Fruit fly (Drosophila melanogaster) whole organism, embryonic: ENCODE measurements around the gene p24-1.
A peak's percentile ranks its signal among the peaks of the same experiment; 100 is the strongest.

Experiments
- BtbVII ChIP-seq: fragments of 200-800 bp; sonication (Bioruptor generic); optimal IDR thresholded peaks from 3 replicates; lab custom pipeline; 2017; ENCODE audit warnings: missing biosample characterization, mild to moderate bottlenecking, missing genetic modification characterization
- CG13424 ChIP-seq: fragments of 200-800 bp; sonication (Bioruptor generic); optimal IDR thresholded peaks from 2 replicates; lab custom pipeline; 2019; ENCODE audit warnings: missing biosample characterization, mild to moderate bottlenecking, missing genetic modification characterization, moderate library complexity
- CG14860 ChIP-seq: fragments of 200-800 bp; sonication (Bioruptor generic); IDR thresholded peaks from 3 replicates; pipeline ENCODE4 v1.3.6; 2022; ENCODE audit warnings: missing biosample characterization, missing genetic modification characterization; ENCODE audit not compliant: partially characterized antibody
- CG15011 ChIP-seq: fragments of 200-800 bp; sonication (Bioruptor generic); optimal IDR thresholded peaks from 3 replicates; lab custom pipeline; 2018; ENCODE audit warnings: missing biosample characterization, mild to moderate bottlenecking, missing genetic modification characterization
- CG15073 ChIP-seq: fragments of 200-800 bp; sonication (Bioruptor generic); optimal IDR thresholded peaks from 2 replicates; lab custom pipeline; 2016; ENCODE audit warnings: missing biosample characterization, missing genetic modification characterization
- CG15479 ChIP-seq: fragments of 200-800 bp; sonication (Bioruptor generic); optimal IDR thresholded peaks from 3 replicates; lab custom pipeline; 2019; ENCODE audit warnings: missing biosample characterization, mild to moderate bottlenecking, missing genetic modification characterization, moderate library complexity
- CG1832 ChIP-seq: fragments of 200-800 bp; sonication (Bioruptor generic); optimal IDR thresholded peaks from 2 replicates; lab custom pipeline; 2017; ENCODE audit warnings: missing biosample characterization, mild to moderate bottlenecking, missing genetic modification characterization, inconsistent platforms
- CG2116 ChIP-seq: fragments of 200-800 bp; sonication (Bioruptor generic); optimal IDR thresholded peaks from 3 replicates; lab custom pipeline; 2018; ENCODE audit warnings: missing biosample characterization, mild to moderate bottlenecking, missing genetic modification characterization
- CG2889 ChIP-seq: fragments of 200-800 bp; sonication (Bioruptor generic); IDR thresholded peaks from 3 replicates; pipeline ENCODE4 v1.3.6; 2022; ENCODE audit warnings: missing biosample characterization, missing genetic modification characterization
- CG30431 ChIP-seq: fragments of 200-800 bp; sonication (Bioruptor generic); optimal IDR thresholded peaks from 2 replicates; lab custom pipeline; 2017; ENCODE audit warnings: missing biosample characterization, missing genetic modification characterization
- CG3163 ChIP-seq: fragments of 200-800 bp; sonication (Bioruptor generic); optimal IDR thresholded peaks from 3 replicates; lab custom pipeline; 2016; ENCODE audit warnings: missing biosample characterization, missing genetic modification characterization
- CG33213 ChIP-seq: fragments of 200-800 bp; sonication (Bioruptor generic); optimal IDR thresholded peaks from 3 replicates; lab custom pipeline; 2016; ENCODE audit warnings: missing biosample characterization, missing genetic modification characterization
- CG3407 ChIP-seq: fragments of 200-800 bp; sonication (Bioruptor generic); optimal IDR thresholded peaks from 2 replicates; lab custom pipeline; 2018; ENCODE audit warnings: missing biosample characterization, mild to moderate bottlenecking, missing genetic modification characterization
- CG4282 ChIP-seq: fragments of 200-800 bp; sonication (Bioruptor generic); optimal IDR thresholded peaks from 2 replicates; lab custom pipeline; 2016; ENCODE audit warnings: missing biosample characterization, missing genetic modification characterization
- CG4328 ChIP-seq: fragments of 200-800 bp; sonication (Bioruptor generic); optimal IDR thresholded peaks from 3 replicates; lab custom pipeline; 2017; ENCODE audit warnings: missing biosample characterization, missing genetic modification reagents, missing genetic modification characterization
- CG43689 ChIP-seq: fragments of 200-800 bp; sonication (Bioruptor generic); IDR thresholded peaks from 2 replicates; pipeline ENCODE4 v1.3.6; 2022; ENCODE audit warnings: missing biosample characterization, missing genetic modification characterization
- CG4424 ChIP-seq: fragments of 200-800 bp; sonication (Bioruptor generic); optimal IDR thresholded peaks from 3 replicates; lab custom pipeline; 2016; ENCODE audit warnings: missing biosample characterization, missing genetic modification characterization
- CG9215 ChIP-seq: fragments of 200-800 bp; sonication (Bioruptor generic); IDR thresholded peaks from 2 replicates; pipeline ENCODE4 v1.3.6; 2022; ENCODE audit warnings: missing biosample characterization, missing genetic modification characterization
- CG9609 ChIP-seq: fragments of 200-800 bp; sonication (Bioruptor generic); optimal IDR thresholded peaks from 3 replicates; lab custom pipeline; 2016; ENCODE audit warnings: missing biosample characterization, missing genetic modification characterization
- CTCF ChIP-seq: fragments of 200-800 bp; sonication (Bioruptor generic); optimal IDR thresholded peaks from 2 replicates; lab custom pipeline; 2017; ENCODE audit warnings: missing biosample characterization, mild to moderate bottlenecking, missing genetic modification characterization, moderate library complexity
- Camta ChIP-seq: fragments of 200-800 bp; sonication (Bioruptor generic); optimal IDR thresholded peaks from 2 replicates; lab custom pipeline; 2016; ENCODE audit warnings: missing biosample characterization, missing genetic modification characterization
- D ChIP-seq, 2 experiments: fragments of 200-800 bp in 1 of 2; fragments of >200 bp in 1 of 2; sonication (Bioruptor generic) in 1 of 2; optimal IDR thresholded peaks; 2 replicates in 1 of 2; 3 replicates in 1 of 2; lab custom pipeline; 2017; ENCODE audit warnings: mild to moderate bottlenecking in 1 of 2, missing biosample characterization in 1 of 2, missing genetic modification characterization in 1 of 2, missing genetic modification reagents in 1 of 2
- D19A ChIP-seq: fragments of 200-800 bp; optimal IDR thresholded peaks from 3 replicates; lab custom pipeline; 2019; ENCODE audit warnings: missing biosample characterization, mild to moderate bottlenecking, missing genetic modification characterization, moderate library complexity
- Dad ChIP-seq: fragments of 200-800 bp; sonication (Bioruptor generic); optimal IDR thresholded peaks from 3 replicates; lab custom pipeline; 2016; ENCODE audit warnings: missing biosample characterization, missing genetic modification characterization
- Dref ChIP-seq: fragments of 200-800 bp; sonication (Bioruptor generic); IDR thresholded peaks from 2 replicates; pipeline ENCODE4 v1.3.6; 2022; ENCODE audit warnings: missing biosample characterization, missing genetic modification characterization
- HLH54F ChIP-seq: fragments of 200-800 bp; sonication (Bioruptor generic); optimal IDR thresholded peaks from 3 replicates; lab custom pipeline; 2016; ENCODE audit warnings: missing biosample characterization, missing genetic modification characterization
- Hr78 ChIP-seq, 2 experiments: fragments of 200-800 bp in 1 of 2; fragments of >200 bp in 1 of 2; sonication (Bioruptor generic) in 1 of 2; optimal IDR thresholded peaks; 2 replicates each; lab custom pipeline; 2017 to 2019; ENCODE audit warnings: missing biosample characterization in 2 of 2, missing genetic modification characterization in 2 of 2, mild to moderate bottlenecking in 1 of 2, moderate library complexity in 1 of 2
- Lpt ChIP-seq: fragments of >200 bp; optimal IDR thresholded peaks from 2 replicates; lab custom pipeline; 2018; ENCODE audit warnings: missing biosample characterization, missing genetic modification characterization
- PHDP ChIP-seq: fragments of 200-800 bp; sonication (Bioruptor generic); optimal IDR thresholded peaks from 3 replicates; lab custom pipeline; 2018; ENCODE audit warnings: missing biosample characterization, mild to moderate bottlenecking, missing genetic modification characterization, moderate library complexity
- Side ChIP-seq: fragments of 200-800 bp; sonication (Bioruptor generic); optimal IDR thresholded peaks from 2 replicates; lab custom pipeline; 2016; ENCODE audit warnings: missing biosample characterization, missing genetic modification characterization
- TFAM ChIP-seq: fragments of 200-800 bp; sonication (Bioruptor generic); optimal IDR thresholded peaks from 2 replicates; lab custom pipeline; 2017; ENCODE audit warnings: missing biosample characterization, missing genetic modification characterization, inconsistent platforms
- Trl ChIP-seq, 3 experiments: fragments of >200 bp in 2 of 3; fragments of 200-800 bp in 1 of 3; sonication (Bioruptor generic) in 1 of 3; optimal IDR thresholded peaks; 2 replicates in 1 of 3; 3 replicates in 2 of 3; lab custom pipeline; 2016 to 2017; ENCODE audit warnings: missing biosample characterization in 1 of 3, missing genetic modification characterization in 1 of 3
- Xrp1 ChIP-seq: fragments of 200-800 bp; sonication (Bioruptor generic); IDR thresholded peaks from 2 replicates; pipeline ENCODE4 v1.3.6; 2022; ENCODE audit warnings: missing biosample characterization, missing genetic modification characterization
- al ChIP-seq: fragments of 200-800 bp; sonication (Bioruptor generic); IDR thresholded peaks from 2 replicates; pipeline ENCODE4 v1.3.6; 2022; ENCODE audit warnings: missing biosample characterization, missing genetic modification characterization
- da ChIP-seq: fragments of 200-800 bp; sonication (Bioruptor generic); optimal IDR thresholded peaks from 2 replicates; lab custom pipeline; 2016; ENCODE audit warnings: missing biosample characterization, missing genetic modification characterization
- gsb-n ChIP-seq: fragments of 200-800 bp; sonication (Bioruptor generic); optimal IDR thresholded peaks from 3 replicates; lab custom pipeline; 2018; ENCODE audit warnings: missing biosample characterization, mild to moderate bottlenecking, missing genetic modification characterization
- gt ChIP-seq: fragments of 200-800 bp; sonication (Bioruptor generic); IDR thresholded peaks from 2 replicates; pipeline ENCODE4 v1.3.6; 2022; ENCODE audit warnings: missing biosample characterization, missing genetic modification characterization
- ham ChIP-seq: fragments of 200-800 bp; sonication (Bioruptor generic); IDR thresholded peaks from 2 replicates; pipeline ENCODE4 v1.3.6; 2022; ENCODE audit warnings: missing biosample characterization, missing genetic modification characterization
- hb ChIP-seq: fragments of 200-800 bp; sonication (Bioruptor generic); IDR thresholded peaks from 3 replicates; pipeline ENCODE4 v1.3.6; 2022; ENCODE audit warnings: missing biosample characterization, missing genetic modification characterization; ENCODE audit not compliant: partially characterized antibody
- knrl ChIP-seq: fragments of 200-800 bp; sonication (Bioruptor generic); IDR thresholded peaks from 3 replicates; pipeline ENCODE4 v1.3.6; 2022; ENCODE audit warnings: missing biosample characterization, missing genetic modification characterization; ENCODE audit not compliant: partially characterized antibody
- mirr ChIP-seq: fragments of 200-800 bp; sonication (Bioruptor generic); optimal IDR thresholded peaks from 3 replicates; lab custom pipeline; 2018; ENCODE audit warnings: missing biosample characterization, mild to moderate bottlenecking, missing genetic modification characterization
- scrt ChIP-seq: fragments of 200-800 bp; sonication (Bioruptor generic); optimal IDR thresholded peaks from 2 replicates; lab custom pipeline; 2018; ENCODE audit warnings: missing biosample characterization, mild to moderate bottlenecking, missing genetic modification characterization, moderate library complexity
- sd ChIP-seq: fragments of 200-800 bp; sonication (Bioruptor generic); optimal IDR thresholded peaks from 3 replicates; lab custom pipeline; 2018; ENCODE audit warnings: missing biosample characterization, mild to moderate bottlenecking, missing genetic modification characterization, moderate library complexity
- ssp ChIP-seq: fragments of 200-800 bp; sonication (Bioruptor generic); IDR thresholded peaks from 2 replicates; pipeline ENCODE4 v1.3.6; 2022; ENCODE audit warnings: missing biosample characterization, missing genetic modification characterization
- stc ChIP-seq: fragments of 200-800 bp; sonication (Bioruptor generic); IDR thresholded peaks from 2 replicates; pipeline ENCODE4 v1.3.6; 2022; ENCODE audit warnings: missing biosample characterization, missing genetic modification characterization
- yki ChIP-seq: fragments of >200 bp; optimal IDR thresholded peaks from 3 replicates; lab custom pipeline; 2018
- zen ChIP-seq: fragments of 200-800 bp; sonication (Bioruptor generic); optimal IDR thresholded peaks from 3 replicates; lab custom pipeline; 2018; ENCODE audit warnings: missing biosample characterization, mild to moderate bottlenecking, missing genetic modification characterization, moderate library complexity

p24-1 gene

DNA sequence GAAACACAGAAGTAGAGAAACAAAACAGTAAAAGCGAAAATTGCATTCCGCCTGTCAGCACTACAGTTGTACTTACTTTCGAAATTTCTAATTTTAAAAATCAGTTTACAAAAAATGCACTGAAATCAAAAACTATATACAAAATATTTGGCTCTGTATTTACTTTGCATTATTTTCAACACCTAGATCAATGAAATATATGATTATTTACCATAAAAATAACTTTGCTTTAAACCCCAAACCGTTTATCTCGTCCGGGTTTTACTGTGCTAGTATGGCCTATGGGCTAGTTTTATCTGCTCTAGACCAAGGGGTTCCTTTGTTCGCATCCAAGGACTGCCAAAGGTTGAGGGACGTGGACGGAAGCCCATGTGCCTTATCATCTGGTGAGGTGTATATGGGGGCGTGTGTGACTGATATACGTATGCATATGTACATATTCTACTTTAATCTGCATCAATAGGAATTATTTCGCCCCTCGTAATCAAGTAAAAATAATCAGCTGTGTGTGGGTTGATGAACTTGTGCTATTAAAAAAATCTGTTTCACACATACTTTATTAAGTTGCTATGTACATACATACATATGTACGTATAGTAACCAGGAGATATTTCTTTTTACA lies 33.0 kb downstream of the p24-1 start (continued):
- TF ChIP-seq da (GFP tag; lab: Kevin White, UChicago) (no peak), mirr (GFP tag; lab: Kevin White, UChicago) (peak; percentile 62), CG43689 (no peak), CG33213 (GFP tag; lab: Kevin White, UChicago) (no peak), CG9609 (GFP tag; lab: Kevin White, UChicago) (no peak), stc (GFP tag; lab: Robert Waterston, UW) (no peak)

DNA sequence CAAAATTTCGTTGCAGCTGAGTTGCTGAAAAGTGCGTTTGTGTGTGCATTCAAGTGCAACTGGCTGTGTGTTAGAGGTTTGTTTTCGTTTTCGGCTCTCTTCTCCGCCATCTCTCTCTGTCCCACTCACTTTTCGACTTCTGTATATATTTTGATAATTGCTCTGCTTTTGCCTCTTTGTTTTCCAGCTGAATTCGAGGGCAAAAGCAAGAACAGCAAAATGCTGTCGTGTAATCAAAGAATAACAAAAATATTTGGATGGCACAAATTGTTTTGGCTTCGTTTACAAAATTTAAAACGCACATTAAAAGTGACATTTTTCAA lies 33.6 kb downstream of the p24-1 start:
- TF ChIP-seq Dref (GFP tag; lab: Robert Waterston, UW) (no peak), CG1832 (GFP tag; lab: Kevin White, UChicago) (peak; percentile 6), CG14860 (GFP tag; lab: Robert Waterston, UW) (no peak), CG15011 (GFP tag; lab: Kevin White, UChicago) (no peak), ham (no peak), CG4328 (GFP tag; lab: Kevin White, UChicago) (no peak), Side (no peak), TFAM (no peak), BtbVII (GFP tag; lab: Kevin White, UChicago) (no peak), knrl (GFP tag; lab: Robert Waterston, UW) (no peak), yki (lab: Kevin White, UChicago) (peak; percentile 67), CG4282 (no peak), Trl (optimal IDR thresholded peaks at IDR 0.05; lab: Kevin White, UChicago) (peak; percentile 41 to 89), Trl (GFP tag; optimal IDR thresholded peaks at IDR 0.05; lab: Kevin White, UChicago) (no peak), CG3163 (GFP tag; lab: Kevin White, UChicago) (peak; percentile 11)

DNA sequence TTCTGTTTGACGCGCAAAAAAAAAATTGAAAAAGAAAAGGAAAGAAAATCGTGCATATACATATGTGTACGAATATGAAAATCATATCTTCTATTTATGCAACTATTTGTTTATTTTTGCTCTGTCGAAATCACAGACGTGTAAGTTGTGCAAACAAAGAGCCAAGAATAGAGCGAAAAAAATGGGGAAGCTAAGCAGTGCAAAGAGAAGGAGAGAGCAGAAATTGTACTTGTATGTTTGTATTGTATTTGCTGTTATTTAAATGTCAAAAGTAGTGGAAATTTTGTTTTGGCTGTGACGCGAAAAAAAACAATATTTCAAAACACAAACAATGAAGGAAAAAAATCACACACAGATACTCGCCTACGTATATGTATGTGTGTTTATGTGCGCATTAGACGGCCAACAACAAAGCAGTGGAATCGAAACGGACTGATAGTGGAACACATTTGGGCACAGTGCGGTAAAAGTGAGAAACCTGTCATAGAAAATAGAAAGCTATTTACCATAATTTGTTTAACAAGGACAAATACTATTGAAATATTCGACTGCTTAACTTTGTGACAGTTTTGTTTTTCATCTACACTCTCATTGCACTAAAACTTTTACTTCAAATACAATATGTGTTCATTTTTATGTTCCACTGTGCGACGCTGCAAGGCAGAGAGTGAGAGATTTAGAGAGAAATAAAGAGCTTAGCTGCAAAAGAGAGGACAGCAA lies 34.1 kb downstream of the p24-1 start:
- TF ChIP-seq al (peak; percentile 87), CG9215 (GFP tag; lab: Robert Waterston, UW) (peak; percentile 84), CG43689 (peak; percentile 84), Hr78 (GFP tag; optimal IDR thresholded peaks at IDR 0.05; lab: Kevin White, UChicago) (peak in 1 of 2 experiments; percentile 75), Camta (peak; percentile 92), HLH54F (GFP tag; lab: Kevin White, UChicago) (peak; percentile 92), Dad (GFP tag; lab: Kevin White, UChicago) (peak; percentile 85), CG2889 (peak; percentile 90), CG2116 (peak; percentile 83), sd (tag; lab: Kevin White, UChicago) (peak; percentile 76), D19A (tag; lab: Kevin White, UChicago) (peak; percentile 90), CG15073 (GFP tag; lab: Kevin White, UChicago) (peak; percentile 75), Xrp1 (GFP tag; lab: Robert Waterston, UW) (peak; percentile 97), PHDP (tag; lab: Kevin White, UChicago) (peak; percentile 96), CTCF (peak; percentile 40), CG4424 (peak; percentile 94), hb (peak; percentile 62; the same call in 1 of the 3 replicates), CG13424 (tag; lab: Kevin White, UChicago) (peak; percentile 95), CG30431 (GFP tag; lab: Kevin White, UChicago) (peak; percentile 90), D (optimal IDR thresholded peaks at IDR 0.05; lab: Kevin White, UChicago) (no peak), D (GFP tag; optimal IDR thresholded peaks at IDR 0.05; lab: Kevin White, UChicago) (peak; percentile 91), gt (peak; percentile 83), ssp (GFP tag; lab: Robert Waterston, UW) (peak; percentile 84), CG15479 (peak; percentile 46), scrt (GFP tag; lab: Kevin White, UChicago) (peak; percentile 86), gsb-n (tag; lab: Kevin White, UChicago) (peak; percentile 95), zen (tag; lab: Kevin White, UChicago) (peak; percentile 82), CG3407 (peak; percentile 92), Lpt (GFP tag; lab: Kevin White, UChicago) (no peak)
